Fruit fly (Drosophila melanogaster): Measurements from ENCODE around the gene Syx7.

Syx7 gene

dm6 chr3L:21433098-21433497 is 12.5 kb upstream of the Syx7 start, which contains the start of the genes barc and Aef1 (continued):
- peak; percentile 77 for TF ChIP-seq B-H2 (GFP tag; optimal IDR thresholded peaks at IDR 0.05)

- no peak for TF ChIP-seq ttk (GFP tag; IDR thresholded peaks at IDR 0.05)
- TF ChIP-seq E2f2 (GFP tag; IDR thresholded peaks at IDR 0.05): peak; percentile 20
- TF ChIP-seq CG11085 (GFP tag; IDR thresholded peaks at IDR 0.05): no peak
- no peak for TF ChIP-seq gt (GFP tag; IDR thresholded peaks at IDR 0.05)
- TF ChIP-seq Awh (GFP tag; IDR thresholded peaks at IDR 0.05): no peak
- peak; percentile 48 for TF ChIP-seq CG18476 (GFP tag; optimal IDR thresholded peaks at IDR 0.05)
- TF ChIP-seq CG32772 (GFP tag; IDR thresholded peaks at IDR 0.05): no peak
- no peak for TF ChIP-seq PHDP (tag; optimal IDR thresholded peaks at IDR 0.05)
- TF ChIP-seq onecut (GFP tag; IDR thresholded peaks at IDR 0.05): no peak
- TF ChIP-seq NFAT (GFP tag; IDR thresholded peaks at IDR 0.05): no peak
- TF ChIP-seq HmgD (GFP tag; optimal IDR thresholded peaks at IDR 0.05): no peak
- no peak for TF ChIP-seq inv (GFP tag; IDR thresholded peaks at IDR 0.05; ENCODE audit: partially characterized antibody)
- peak; percentile 57 for TF ChIP-seq YL-1 (GFP tag; optimal IDR thresholded peaks at IDR 0.05)
- TF ChIP-seq esg (GFP tag; conservative IDR thresholded peaks at IDR 0.05): no peak
- TF ChIP-seq tx (GFP tag; optimal IDR thresholded peaks at IDR 0.05): no peak
- no peak for TF ChIP-seq CG31441 (GFP tag; IDR thresholded peaks at IDR 0.05)
- no peak for TF ChIP-seq tio (GFP tag; optimal IDR thresholded peaks at IDR 0.05)
- TF ChIP-seq CG3995 (GFP tag; optimal IDR thresholded peaks at IDR 0.05): no peak
- TF ChIP-seq CG3163 (GFP tag; optimal IDR thresholded peaks at IDR 0.05): no peak
- no peak for TF ChIP-seq psq (GFP tag; optimal IDR thresholded peaks at IDR 0.05)
- peak; percentile 74; the same call in 1 of the 3 replicates for TF ChIP-seq CG34422 (GFP tag; IDR thresholded peaks at IDR 0.05)
- no peak for TF ChIP-seq ato (GFP tag; IDR thresholded peaks at IDR 0.05; ENCODE audit: partially characterized antibody)
- TF ChIP-seq sna (GFP tag; IDR thresholded peaks at IDR 0.05; ENCODE audit: partially characterized antibody): no peak
- TF ChIP-seq Nf-YB (GFP tag; optimal IDR thresholded peaks at IDR 0.05): no peak
- TF ChIP-seq CG6765 (GFP tag; optimal IDR thresholded peaks at IDR 0.05): peak; percentile 38
- TF ChIP-seq grau (tag; optimal IDR thresholded peaks at IDR 0.05): no peak
- no peak for TF ChIP-seq CG5180 (GFP tag; optimal IDR thresholded peaks at IDR 0.05)
- no peak for TF ChIP-seq Gsc (GFP tag; IDR thresholded peaks at IDR 0.05)
- TF ChIP-seq CG11093 (GFP tag; IDR thresholded peaks at IDR 0.05): no peak
- no peak for TF ChIP-seq CG6175 (GFP tag; IDR thresholded peaks at IDR 0.05)
- no peak for TF ChIP-seq ken (GFP tag; IDR thresholded peaks at IDR 0.05)
- no peak for TF ChIP-seq CG3065 (GFP tag; optimal IDR thresholded peaks at IDR 0.05)
- no peak for TF ChIP-seq CG4282 (GFP tag; optimal IDR thresholded peaks at IDR 0.05)
- no peak for TF ChIP-seq HLH54F (GFP tag; optimal IDR thresholded peaks at IDR 0.05)
- 0 out of 3 replicates have a peak, but pooled peaks have one; percentile 7 for TF ChIP-seq Opbp (GFP tag; IDR thresholded peaks at IDR 0.05; ENCODE audit: partially characterized antibody)
- no peak for TF ChIP-seq en (GFP tag; optimal IDR thresholded peaks at IDR 0.05)
- no peak for TF ChIP-seq slp2 (GFP tag; optimal IDR thresholded peaks at IDR 0.05)
- no peak for TF ChIP-seq CG11398 (GFP tag; optimal IDR thresholded peaks at IDR 0.05)
- no peak for TF ChIP-seq tgo (GFP tag; IDR thresholded peaks at IDR 0.05)
- no peak for TF ChIP-seq lbe (GFP tag; optimal IDR thresholded peaks at IDR 0.05)
- no peak for TF ChIP-seq Dad (GFP tag; optimal IDR thresholded peaks at IDR 0.05)
- TF ChIP-seq TFAM (GFP tag; optimal IDR thresholded peaks at IDR 0.05): no peak
- TF ChIP-seq CG17328 (GFP tag; IDR thresholded peaks at IDR 0.05): no peak
- no peak for TF ChIP-seq fd96Cb (tag; optimal IDR thresholded peaks at IDR 0.05)
- TF ChIP-seq shn (GFP tag; optimal IDR thresholded peaks at IDR 0.05): no peak
- no peak for TF ChIP-seq dmrt11E (tag; optimal IDR thresholded peaks at IDR 0.05)
- TF ChIP-seq CG4820 (GFP tag; optimal IDR thresholded peaks at IDR 0.05): no peak
- peak; percentile 12 for TF ChIP-seq ftz-f1 (GFP tag; optimal IDR thresholded peaks at IDR 0.05)
- TF ChIP-seq Hand (GFP tag; optimal IDR thresholded peaks at IDR 0.05): no peak
Observed at dm6 chr3L:21433744-21434384, 11.8 kb upstream of the Syx7 start.
